Worm (Caenorhabditis elegans) whole organism, L1 larva: Measurements from ENCODE around the gene F43C1.5.
A peak's percentile ranks its signal among the peaks of the same experiment; 100 is the strongest.

ENCODE experiments used
- aha-1 ChIP-seq: fragments of 150-350 bp; optimal IDR thresholded peaks from 2 replicates; lab custom pipeline; 2014; ENCODE audit warnings: missing biosample characterization, missing genetic modification characterization
- aly-2 ChIP-seq: fragments of 150-350 bp; optimal IDR thresholded peaks from 2 replicates; lab custom pipeline; 2014; ENCODE audit warnings: missing biosample characterization, missing genetic modification characterization
- blmp-1 ChIP-seq: fragments of 150-350 bp; optimal IDR thresholded peaks from 2 replicates; lab custom pipeline; 2014; ENCODE audit warnings: missing biosample characterization, missing genetic modification characterization
- ceh-8 ChIP-seq: fragments of 200-800 bp; sonication (Bioruptor generic); optimal IDR thresholded peaks from 2 replicates; lab custom pipeline; 2018; ENCODE audit warnings: mild to moderate bottlenecking, missing genetic modification characterization, moderate library complexity, missing compliant biosample characterization
- ceh-82 ChIP-seq, 3 experiments: fragments of 150-350 bp in 1 of 3; sonication (generic microtip) in 2 of 3; optimal IDR thresholded peaks; 2 replicates each; lab custom pipeline; 2014 to 2017; ENCODE audit warnings: missing biosample characterization in 3 of 3, missing genetic modification characterization in 3 of 3
- ceh-88 ChIP-seq: fragments of 200-800 bp; sonication (Bioruptor generic); IDR thresholded peaks from 2 replicates; pipeline ENCODE4 v1.3.6; 2022; ENCODE audit warnings: missing genetic modification characterization, missing compliant biosample characterization
- ceh-90 ChIP-seq: sonication (generic microtip); optimal IDR thresholded peaks from 2 replicates; lab custom pipeline; 2016; ENCODE audit warnings: missing genetic modification characterization, missing compliant biosample characterization
- efl-1 ChIP-seq, 4 experiments: fragments of 150-350 bp; optimal IDR thresholded peaks in 3 of 4; peaks in 1 of 4; 1 replicate in 1 of 4; 2 replicates in 3 of 4; lab custom pipeline; 2014; ENCODE audit warnings: missing biosample characterization in 2 of 4, missing genetic modification characterization in 2 of 4, missing genetic modification reagents in 2 of 4
- elt-3 ChIP-seq, 6 experiments: fragments of 150-350 bp in 1 of 6; sonication (generic microtip); optimal IDR thresholded peaks; 2 replicates each; lab custom pipeline; 2017 to 2018; ENCODE audit warnings: missing biosample characterization in 6 of 6, missing genetic modification characterization in 6 of 6, inconsistent platforms in 1 of 6
- fkh-10 ChIP-seq: sonication (generic microtip); optimal IDR thresholded peaks from 2 replicates; lab custom pipeline; 2017; ENCODE audit warnings: missing biosample characterization, missing genetic modification reagents, missing genetic modification characterization
- fkh-8 ChIP-seq: sonication (generic microtip); optimal IDR thresholded peaks from 2 replicates; lab custom pipeline; 2016; ENCODE audit warnings: mild to moderate bottlenecking, missing genetic modification characterization, missing compliant biosample characterization
- lin-15B ChIP-seq: fragments of 150-350 bp; sonication (generic microtip); optimal IDR thresholded peaks from 3 replicates; lab custom pipeline; 2014; ENCODE audit warnings: missing biosample characterization, missing genetic modification characterization
- lir-3 ChIP-seq: sonication (generic microtip); optimal IDR thresholded peaks from 2 replicates; lab custom pipeline; 2016; ENCODE audit warnings: mild to moderate bottlenecking, missing genetic modification characterization, moderate library complexity, missing compliant biosample characterization; ENCODE audit not compliant: poor library complexity
- lsy-2 ChIP-seq, 2 experiments: fragments of 150-350 bp; optimal IDR thresholded peaks; 2 replicates each; lab custom pipeline; 2014; ENCODE audit warnings: missing biosample characterization in 2 of 2, missing genetic modification characterization in 2 of 2
- mdl-1 ChIP-seq, 2 experiments: fragments of 150-350 bp; optimal IDR thresholded peaks; 2 replicates each; lab custom pipeline; 2014 to 2017; ENCODE audit warnings: missing biosample characterization in 2 of 2, missing genetic modification characterization in 2 of 2, inconsistent platforms in 1 of 2
- nhr-11 ChIP-seq: fragments of 150-350 bp; optimal IDR thresholded peaks from 2 replicates; lab custom pipeline; 2014; ENCODE audit warnings: missing biosample characterization, missing genetic modification characterization
- nhr-19 ChIP-seq: fragments of 200-800 bp; sonication (Bioruptor generic); conservative IDR thresholded peaks from 2 replicates; pipeline ENCODE4 v1.3.6; 2022; ENCODE audit warnings: missing genetic modification characterization, missing compliant biosample characterization
- nhr-237 ChIP-seq: fragments of 150-350 bp; optimal IDR thresholded peaks from 2 replicates; lab custom pipeline; 2014; ENCODE audit warnings: missing biosample characterization, missing genetic modification characterization
- nhr-28 ChIP-seq: fragments of 150-350 bp; optimal IDR thresholded peaks from 2 replicates; lab custom pipeline; 2014; ENCODE audit warnings: missing biosample characterization, missing genetic modification characterization
- nhr-47 ChIP-seq: sonication (generic microtip); optimal IDR thresholded peaks from 2 replicates; lab custom pipeline; 2016; ENCODE audit warnings: mild to moderate bottlenecking, missing genetic modification characterization, moderate library complexity, missing compliant biosample characterization
- nhr-71 ChIP-seq: sonication (generic microtip); optimal IDR thresholded peaks from 2 replicates; lab custom pipeline; 2016; ENCODE audit warnings: mild to moderate bottlenecking, missing genetic modification characterization, moderate library complexity, missing compliant biosample characterization
- nhr-84 ChIP-seq: sonication (generic microtip); optimal IDR thresholded peaks from 2 replicates; lab custom pipeline; 2017; ENCODE audit warnings: missing biosample characterization, missing genetic modification characterization
- nhr-85 ChIP-seq: sonication (generic microtip); peaks from one replicate; lab custom pipeline; 2016; ENCODE audit warnings: missing genetic modification characterization, inconsistent platforms, missing compliant biosample characterization
- nhr-90 ChIP-seq: sonication (generic microtip); optimal IDR thresholded peaks from 2 replicates; lab custom pipeline; 2016; ENCODE audit warnings: mild to moderate bottlenecking, missing genetic modification characterization, missing compliant biosample characterization; ENCODE audit not compliant: poor library complexity
- pag-3 ChIP-seq: sonication (generic microtip); optimal IDR thresholded peaks from 2 replicates; lab custom pipeline; 2017; ENCODE audit warnings: missing genetic modification characterization, mild to moderate bottlenecking, missing compliant biosample characterization, antibody characterized with exemption, borderline replicate concordance; ENCODE audit not compliant: insufficient read depth
- pqm-1 ChIP-seq: sonication (generic microtip); optimal IDR thresholded peaks from 3 replicates; lab custom pipeline; 2017; ENCODE audit warnings: missing biosample characterization, missing genetic modification characterization
- snpc-4 ChIP-seq: fragments of 150-350 bp; optimal IDR thresholded peaks from 2 replicates; lab custom pipeline; 2014; ENCODE audit warnings: missing biosample characterization, missing genetic modification characterization
- sox-4 ChIP-seq: sonication (generic microtip); optimal IDR thresholded peaks from 2 replicates; lab custom pipeline; 2016; ENCODE audit warnings: missing genetic modification characterization, missing compliant biosample characterization
- sup-37 ChIP-seq: fragments of 200-800 bp; sonication (Bioruptor generic); optimal IDR thresholded peaks from 2 replicates; lab custom pipeline; 2018; ENCODE audit warnings: mild to moderate bottlenecking, missing genetic modification characterization, missing compliant biosample characterization
- swsn-7 ChIP-seq: sonication (generic microtip); optimal IDR thresholded peaks from 2 replicates; lab custom pipeline; 2016; ENCODE audit warnings: missing genetic modification characterization, missing compliant biosample characterization
- unc-130 ChIP-seq: fragments of 150-350 bp; optimal IDR thresholded peaks from 2 replicates; lab custom pipeline; 2017; ENCODE audit warnings: missing biosample characterization, missing genetic modification characterization, inconsistent platforms
- unc-62 ChIP-seq: fragments of 150-350 bp; optimal IDR thresholded peaks from 2 replicates; lab custom pipeline; 2014; ENCODE audit warnings: missing biosample characterization, missing genetic modification reagents, missing genetic modification characterization
- unc-98 ChIP-seq: fragments of 200-800 bp; sonication (Bioruptor generic); IDR thresholded peaks from 2 replicates; pipeline ENCODE4 v1.3.6; 2022; ENCODE audit warnings: missing genetic modification characterization, missing compliant biosample characterization
- xbp-1 ChIP-seq: sonication (generic microtip); optimal IDR thresholded peaks from 2 replicates; lab custom pipeline; 2016; ENCODE audit warnings: missing genetic modification characterization, missing compliant biosample characterization
- zag-1 ChIP-seq: fragments of 150-350 bp; optimal IDR thresholded peaks from 2 replicates; lab custom pipeline; 2014; ENCODE audit warnings: missing biosample characterization, missing genetic modification characterization

Gene F43C1.5

DNA sequence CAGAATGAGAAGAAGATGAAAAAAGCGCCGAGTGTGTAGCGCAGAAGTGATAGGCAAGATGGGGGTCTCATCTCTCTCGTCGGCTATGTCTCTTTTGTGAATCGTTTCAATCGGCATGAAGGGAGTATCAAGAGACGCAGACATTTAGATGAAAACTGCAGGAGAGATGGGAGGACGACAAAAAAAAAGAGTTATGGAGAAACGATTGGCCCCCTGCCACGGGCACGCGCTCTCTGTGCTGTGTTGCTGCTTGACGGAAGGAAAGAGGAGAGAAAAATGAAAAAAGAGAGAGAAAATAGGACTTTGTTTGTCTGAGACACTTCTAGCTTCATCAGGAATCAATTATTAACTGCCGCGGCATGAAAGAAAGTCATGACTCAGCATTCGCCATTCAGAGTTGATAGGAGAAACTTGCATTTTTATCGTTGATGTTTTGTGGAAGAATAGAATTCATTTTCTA, 5.2 kb upstream of the F43C1.5 start (continued):
- TF ChIP-seq unc-130: peak; percentile 72
- TF ChIP-seq ceh-8 (GFP tag; lab: Kevin White, UChicago): peak; percentile 24
- TF ChIP-seq, all 84 proteins: peak for 56

- TF ChIP-seq nhr-84 (tag; lab: Kevin White, UChicago): no peak
- TF ChIP-seq efl-1 (optimal IDR thresholded peaks at IDR 0.05; lab: Kevin White, UChicago): no peak
- peak in 1 of 2 experiments; percentile 94 for TF ChIP-seq efl-1 (GFP tag; optimal IDR thresholded peaks at IDR 0.05 in 1 of 2; lab: Kevin White, UChicago)
Observed at ce11 chrIII:4224722-4225121, 4.2 kb upstream of the F43C1.5 start.

DNA sequence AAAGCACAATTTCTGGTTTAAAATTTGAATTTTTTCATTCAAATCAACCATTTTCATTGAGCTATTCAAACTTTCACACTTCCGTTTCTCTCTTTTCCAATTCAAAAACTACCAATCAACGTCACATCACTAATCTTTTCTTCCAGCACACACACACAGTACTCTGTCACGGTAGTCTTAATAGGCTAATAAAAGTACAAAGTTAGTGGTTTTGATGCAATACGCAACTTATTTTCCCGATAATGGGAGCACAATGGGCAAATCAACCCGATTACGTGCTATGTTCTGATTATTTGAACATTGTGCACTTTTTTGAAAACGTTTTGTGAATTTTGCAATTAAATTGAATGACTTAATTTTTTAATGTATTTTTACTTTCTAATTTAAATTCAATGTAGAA, 1.6 kb upstream of the F43C1.5 start:
- TF ChIP-seq nhr-85 (tag; lab: Kevin White, UChicago) (no peak), nhr-237 (no peak), nhr-11 (tag; lab: Kevin White, UChicago) (no peak), nhr-84 (tag; lab: Kevin White, UChicago) (no peak), lir-3 (tag; lab: Kevin White, UChicago) (no peak), nhr-47 (tag; lab: Kevin White, UChicago) (no peak), sup-37 (GFP tag; lab: Kevin White, UChicago) (no peak), ceh-82 (tag; optimal IDR thresholded peaks at IDR 0.05; lab: Kevin White, UChicago) (no peak), elt-3 (tag; optimal IDR thresholded peaks at IDR 0.05; lab: Kevin White, UChicago) (no peak), unc-130 (no peak)

- TF ChIP-seq unc-62 (GFP tag; lab: Kevin White, UChicago) (no peak), lin-15B (tag; lab: Kevin White, UChicago) (no peak), pag-3 (no peak), unc-98 (no peak), blmp-1 (tag; lab: Kevin White, UChicago) (no peak), zag-1 (tag; lab: Kevin White, UChicago) (no peak), pqm-1 (tag; lab: Kevin White, UChicago) (no peak), aha-1 (tag; lab: Kevin White, UChicago) (no peak), snpc-4 (no peak), nhr-71 (no peak), mdl-1 (tag; optimal IDR thresholded peaks at IDR 0.05; lab: Kevin White, UChicago) (no peak), xbp-1 (tag; lab: Kevin White, UChicago) (no peak), nhr-85 (tag; lab: Kevin White, UChicago) (no peak)
Observed at ce11 chrIII:4228008-4228407, 933 bp upstream of the F43C1.5 start, which contains the start of gene mpk-1. Gene mpk-1, minus strand, starts transcription at chrIII:4228108.

DNA sequence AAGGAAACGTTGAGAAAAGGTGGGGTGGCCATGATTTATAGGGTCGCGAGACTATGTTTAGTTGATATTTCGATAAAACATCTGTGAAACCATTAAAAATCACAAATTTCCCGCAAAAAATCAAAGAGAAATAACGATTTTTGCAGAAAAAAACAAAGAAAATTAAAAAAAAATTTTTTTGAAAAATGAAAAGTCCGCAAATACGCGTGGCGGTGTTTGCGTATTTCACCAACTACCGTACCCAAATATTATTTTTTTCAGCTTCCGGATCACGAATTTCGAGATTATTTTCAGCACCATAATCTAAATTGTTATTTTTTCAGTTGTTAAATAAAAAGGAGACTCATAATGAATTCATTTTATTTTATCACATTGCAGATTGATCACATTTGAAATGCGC, 1.2 kb downstream of the F43C1.5 start:
- TF ChIP-seq lsy-2 (tag; optimal IDR thresholded peaks at IDR 0.05; lab: Kevin White, UChicago) (peak in 1 of 2 experiments; percentile 3), ceh-8 (GFP tag; lab: Kevin White, UChicago) (no peak)
- TF ChIP-seq, all 84 proteins: peak for 1

DNA sequence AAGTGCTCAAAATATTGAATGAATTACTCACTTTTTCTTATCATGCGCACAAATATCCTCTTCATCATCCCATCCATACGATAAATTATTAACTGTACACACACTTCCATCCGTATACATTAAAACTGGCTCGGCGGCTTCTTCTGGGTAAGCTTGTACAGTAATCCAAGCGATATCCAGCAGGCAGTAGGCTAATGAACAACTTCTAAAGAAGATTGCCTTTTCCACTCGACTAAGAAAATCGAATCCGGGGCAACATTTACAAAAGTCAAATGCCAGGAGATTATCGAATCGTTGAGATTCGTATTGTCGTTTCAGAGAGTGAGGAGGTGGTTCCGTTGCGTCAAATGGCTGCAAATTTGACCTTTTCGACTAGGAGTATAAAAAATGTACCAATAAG, 2.4 kb downstream of the F43C1.5 start:
- TF ChIP-seq fkh-10 (GFP tag; lab: Kevin White, UChicago) (no peak), lin-15B (tag; lab: Kevin White, UChicago) (no peak), unc-62 (GFP tag; lab: Kevin White, UChicago) (no peak), nhr-28 (no peak), snpc-4 (no peak), ceh-90 (tag; lab: Kevin White, UChicago) (no peak), ceh-88 (GFP tag; lab: Robert Waterston, UW) (no peak), efl-1 (optimal IDR thresholded peaks at IDR 0.05; lab: Kevin White, UChicago) (no peak), efl-1 (GFP tag; optimal IDR thresholded peaks at IDR 0.05 in 1 of 2; lab: Kevin White, UChicago) (peak in 1 of 2 experiments; percentile 48)
- TF ChIP-seq, all 84 proteins: peak for 1

DNA sequence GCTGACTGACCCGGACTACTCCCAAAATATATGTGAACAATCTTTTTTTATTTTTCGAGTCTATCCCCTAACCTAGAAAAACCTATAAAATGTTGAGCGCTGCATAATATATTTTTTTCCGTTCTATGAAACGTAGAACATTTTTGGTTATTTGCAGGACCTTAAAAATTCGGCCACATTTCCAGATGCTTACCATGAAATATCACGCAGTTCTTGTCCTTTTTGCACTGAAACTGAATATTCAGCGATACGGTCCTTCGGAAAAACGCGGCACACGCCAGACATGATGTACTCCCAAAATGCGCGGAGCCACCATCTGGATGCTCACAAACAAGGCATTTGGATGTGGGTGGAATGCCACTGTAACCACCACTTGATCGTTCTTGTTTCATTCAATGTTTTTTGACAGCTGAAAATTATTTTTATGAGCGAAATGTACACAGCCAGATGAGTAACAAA, 3.9 kb downstream of the F43C1.5 start, which contains the start of gene nhr-20:
nhr-20 (minus strand) TSS at position 409 of the 459 bp plus-strand sequence.
- no peak for TF ChIP-seq sox-4 (tag; lab: Kevin White, UChicago)
- no peak for TF ChIP-seq nhr-19 (GFP tag; lab: Robert Waterston, UW)
- no peak for TF ChIP-seq fkh-8 (tag; lab: Kevin White, UChicago)
- TF ChIP-seq efl-1 (optimal IDR thresholded peaks at IDR 0.05; lab: Kevin White, UChicago): no peak
- peak in 1 of 2 experiments; percentile 55 for TF ChIP-seq efl-1 (GFP tag; optimal IDR thresholded peaks at IDR 0.05 in 1 of 2; lab: Kevin White, UChicago)
- TF ChIP-seq aly-2 (tag; lab: Kevin White, UChicago): no peak
- no peak for TF ChIP-seq swsn-7 (tag; lab: Kevin White, UChicago)
- TF ChIP-seq nhr-47 (tag; lab: Kevin White, UChicago): no peak
- no peak for TF ChIP-seq nhr-90 (tag; lab: Kevin White, UChicago)
